Fruit fly (Drosophila melanogaster) Kc167 (cell line): Measurements from ENCODE around the gene Osi5.

Experiments used
- Myc ChIP-seq: fragments of >200 bp; optimal IDR thresholded peaks from 2 replicates; lab custom pipeline; 2017; ENCODE audit warnings: missing external identifiers
- Sin3A ChIP-seq: fragments of >200 bp; optimal IDR thresholded peaks from 2 replicates; lab custom pipeline; 2018; ENCODE audit warnings: missing external identifiers
- h ChIP-seq: fragments of >200 bp; optimal IDR thresholded peaks from 3 replicates; lab custom pipeline; 2018; ENCODE audit warnings: missing external identifiers
- insv ChIP-seq: fragments of >200 bp; optimal IDR thresholded peaks from 3 replicates; lab custom pipeline; 2018; ENCODE audit warnings: missing external identifiers
- psq ChIP-seq: fragments of >200 bp; optimal IDR thresholded peaks from 2 replicates; lab custom pipeline; 2017; ENCODE audit warnings: missing external identifiers
- ttk ChIP-seq: sonication (Bioruptor generic); optimal IDR thresholded peaks from 2 replicates; lab custom pipeline; 2017; ENCODE audit warnings: missing external identifiers

DNA sequence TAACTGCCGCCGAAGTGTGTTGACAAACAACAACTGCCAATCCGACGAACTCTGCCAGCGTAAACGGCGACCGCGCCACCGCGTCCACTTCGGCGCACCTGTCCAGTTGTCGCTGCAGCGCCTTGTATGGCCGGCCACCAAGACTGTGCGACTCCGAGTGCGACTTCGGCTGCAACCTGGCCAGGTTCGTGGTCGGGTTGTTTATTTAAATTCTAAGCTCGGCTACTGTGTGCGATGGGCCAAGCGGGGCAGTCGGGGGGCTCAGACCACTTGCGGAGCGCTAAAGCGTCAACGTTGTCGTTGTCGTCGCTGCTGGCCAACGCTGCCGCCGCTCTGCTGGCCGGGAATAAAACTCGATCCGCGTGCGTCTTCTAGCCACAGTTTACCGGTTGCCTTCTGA is 32.5 kb downstream of the Osi5 start, which contains the start of gene Osi9:
- TF ChIP-seq Sin3A (no peak), psq (lab: Kevin White, UChicago) (no peak), h (lab: Kevin White, UChicago) (no peak), Myc (no peak), ttk (lab: Kevin White, UChicago) (no peak), insv (lab: Kevin White, UChicago) (no peak)
